Worm (Caenorhabditis elegans): ENCODE results near the gene nhr-54.

nhr-54 gene

ce11 chrV:16505828-16506227 is at the start of gene nhr-54:
Gene nhr-54, minus strand, starts transcription at chrV:16505928.
- TF ChIP-seq nhr-28 (tag; optimal IDR thresholded peaks at IDR 0.05) (no peak), pha-4 (tag; optimal IDR thresholded peaks at IDR 0.05) (no peak), fkh-10 (GFP tag; optimal IDR thresholded peaks at IDR 0.05) (no peak), mdl-1 (tag; optimal IDR thresholded peaks at IDR 0.05) (no peak), R02D3.7 (tag; optimal IDR thresholded peaks at IDR 0.05) (no peak), zag-1 (tag; optimal IDR thresholded peaks at IDR 0.05) (no peak), fos-1 (tag; optimal IDR thresholded peaks at IDR 0.05) (no peak), hmg-11 (tag; optimal IDR thresholded peaks at IDR 0.05) (no peak), skn-1 (tag; optimal IDR thresholded peaks at IDR 0.05) (no peak), ceh-16 (tag; optimal IDR thresholded peaks at IDR 0.05) (no peak), ceh-82 (tag; optimal IDR thresholded peaks at IDR 0.05) (no peak), egl-27 (tag; optimal IDR thresholded peaks at IDR 0.05) (no peak), nhr-67 (tag; optimal IDR thresholded peaks at IDR 0.05) (no peak), lin-15B (tag; optimal IDR thresholded peaks at IDR 0.05) (no peak), nhr-237 (tag; optimal IDR thresholded peaks at IDR 0.05) (no peak), mml-1 (tag; optimal IDR thresholded peaks at IDR 0.05) (no peak), jun-1 (tag; optimal IDR thresholded peaks at IDR 0.05) (no peak)

DNA sequence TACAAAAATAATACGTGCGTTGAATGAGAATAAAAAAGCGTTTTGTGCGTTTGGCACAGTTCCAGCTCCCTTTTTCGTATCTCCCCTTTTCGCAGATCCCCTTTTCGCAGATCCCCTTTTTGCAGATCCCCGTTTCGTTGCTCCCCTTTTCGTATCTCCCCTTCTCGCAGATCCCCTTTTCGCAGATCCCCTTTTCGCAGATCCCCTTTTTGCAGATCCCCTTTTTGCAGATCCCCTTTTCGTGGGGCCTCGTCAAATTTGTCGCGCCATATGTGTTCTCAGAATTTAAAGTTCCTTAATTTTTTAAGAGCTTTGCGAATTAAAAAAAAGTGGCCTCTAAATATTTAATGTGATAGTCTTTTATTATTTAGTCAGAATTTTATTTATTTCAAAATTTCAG is 47.2 kb upstream of the nhr-54 start, which contains the start of gene Y32B12B.4:
Gene Y32B12B.4, plus strand, starts transcription at position 399 of the 400 bp plus-strand sequence.
- TF ChIP-seq ZK546.5 (tag; optimal IDR thresholded peaks at IDR 0.05) (no peak), lsy-12 (tag; optimal IDR thresholded peaks at IDR 0.05) (no peak), daf-12 (tag; optimal IDR thresholded peaks at IDR 0.05) (no peak), nhr-12 (tag; optimal IDR thresholded peaks at IDR 0.05) (no peak), nhr-237 (tag; optimal IDR thresholded peaks at IDR 0.05) (no peak), elt-3 (tag; optimal IDR thresholded peaks at IDR 0.05) (no peak), pqm-1 (tag; optimal IDR thresholded peaks at IDR 0.05) (no peak), egl-27 (tag; optimal IDR thresholded peaks at IDR 0.05) (no peak), ceh-16 (tag; optimal IDR thresholded peaks at IDR 0.05) (no peak), ztf-4 (tag; optimal IDR thresholded peaks at IDR 0.05) (no peak)

- TF ChIP-seq ceh-9 (tag; optimal IDR thresholded peaks at IDR 0.05) (no peak), nhr-237 (tag; optimal IDR thresholded peaks at IDR 0.05) (no peak), nhr-23 (tag; optimal IDR thresholded peaks at IDR 0.05) (no peak), nfya-1 (tag; optimal IDR thresholded peaks at IDR 0.05; ENCODE audit: insufficient read depth) (no peak), hmg-11 (tag; optimal IDR thresholded peaks at IDR 0.05) (no peak), nhr-67 (tag; optimal IDR thresholded peaks at IDR 0.05) (no peak), skn-1 (tag; optimal IDR thresholded peaks at IDR 0.05) (no peak), unc-39 (tag; optimal IDR thresholded peaks at IDR 0.05) (no peak), snpc-4 (tag; optimal IDR thresholded peaks at IDR 0.05) (no peak), nhr-76 (tag; optimal IDR thresholded peaks at IDR 0.05) (no peak), ama-1 (optimal IDR thresholded peaks at IDR 0.05) (no peak)
Measured at ce11 chrV:16550680-16551079, 45.0 kb upstream of the nhr-54 start, which contains the start of gene srbc-65. Gene srbc-65, plus strand, starts transcription at chrV:16550980.

ce11 chrV:16540657-16541056 is 34.9 kb upstream of the nhr-54 start:
- no peak for TF ChIP-seq ama-1 (optimal IDR thresholded peaks at IDR 0.05)
- no peak for TF ChIP-seq unc-62 (GFP tag; optimal IDR thresholded peaks at IDR 0.05)
- no peak for TF ChIP-seq nhr-23 (tag; optimal IDR thresholded peaks at IDR 0.05)
- no peak for TF ChIP-seq nhr-11 (tag; optimal IDR thresholded peaks at IDR 0.05)
- TF ChIP-seq nfya-1 (tag; optimal IDR thresholded peaks at IDR 0.05; ENCODE audit: insufficient read depth), result peak; percentile 83

ce11 chrV:16539666-16540065 is 33.9 kb upstream of the nhr-54 start:
- TF ChIP-seq nhr-12 (tag; optimal IDR thresholded peaks at IDR 0.05) (no peak), nfya-1 (tag; optimal IDR thresholded peaks at IDR 0.05; ENCODE audit: insufficient read depth) (peak; percentile 86)

ce11 chrV:16537908-16538446 is 32.2 kb upstream of the nhr-54 start, which contains the start of gene Y32B12B.2:
Gene Y32B12B.2, plus strand, starts transcription at chrV:16538396.
- no peak for TF ChIP-seq aly-2 (tag; optimal IDR thresholded peaks at IDR 0.05)
- no peak for TF ChIP-seq ama-1 (optimal IDR thresholded peaks at IDR 0.05)
- TF ChIP-seq R02D3.7 (tag; optimal IDR thresholded peaks at IDR 0.05), result no peak
- no peak for TF ChIP-seq ceh-9 (tag; optimal IDR thresholded peaks at IDR 0.05)
- TF ChIP-seq mdl-1 (tag; optimal IDR thresholded peaks at IDR 0.05), result no peak
- TF ChIP-seq elt-2 (tag; optimal IDR thresholded peaks at IDR 0.05), result peak; percentile 36
- no peak for TF ChIP-seq elt-1 (tag; optimal IDR thresholded peaks at IDR 0.05)
- TF ChIP-seq unc-39 (tag; optimal IDR thresholded peaks at IDR 0.05), result no peak
- peak; percentile 83 for TF ChIP-seq nfya-1 (tag; optimal IDR thresholded peaks at IDR 0.05; ENCODE audit: insufficient read depth)
- TF ChIP-seq tbx-2 (tag; optimal IDR thresholded peaks at IDR 0.05), result no peak
- no peak for TF ChIP-seq hmg-11 (tag; optimal IDR thresholded peaks at IDR 0.05)
- peak; percentile 73 for TF ChIP-seq lin-15B (tag; optimal IDR thresholded peaks at IDR 0.05)
- no peak for TF ChIP-seq fos-1 (tag; optimal IDR thresholded peaks at IDR 0.05)
- TF ChIP-seq ztf-4 (tag; optimal IDR thresholded peaks at IDR 0.05), result no peak
